Worm (Caenorhabditis elegans) whole organism, L1 larva: Measurements from ENCODE around the gene Y38E10A.3.

Experiments used
- C34B4.2 ChIP-seq: sonication (generic microtip); optimal IDR thresholded peaks from 2 replicates; lab custom pipeline; 2017; ENCODE audit warnings: mild to moderate bottlenecking, missing genetic modification characterization, missing compliant biosample characterization
- F16B12.6 ChIP-seq: fragments of 150-350 bp; optimal IDR thresholded peaks from 2 replicates; lab custom pipeline; 2014; ENCODE audit warnings: missing biosample characterization, missing genetic modification characterization
- Y116A8C.19 ChIP-seq: sonication (generic microtip); optimal IDR thresholded peaks from 2 replicates; lab custom pipeline; 2016; ENCODE audit warnings: missing compliant biosample characterization, missing genetic modification characterization, borderline replicate concordance
- blmp-1 ChIP-seq: fragments of 150-350 bp; optimal IDR thresholded peaks from 2 replicates; lab custom pipeline; 2014; ENCODE audit warnings: missing biosample characterization, missing genetic modification characterization
- ceh-63 ChIP-seq: fragments of 200-800 bp; sonication (Bioruptor generic); optimal IDR thresholded peaks from 2 replicates; lab custom pipeline; 2018; ENCODE audit warnings: mild to moderate bottlenecking, missing genetic modification characterization, missing compliant biosample characterization
- ceh-8 ChIP-seq: fragments of 200-800 bp; sonication (Bioruptor generic); optimal IDR thresholded peaks from 2 replicates; lab custom pipeline; 2018; ENCODE audit warnings: mild to moderate bottlenecking, missing genetic modification characterization, moderate library complexity, missing compliant biosample characterization
- ceh-90 ChIP-seq: sonication (generic microtip); optimal IDR thresholded peaks from 2 replicates; lab custom pipeline; 2016; ENCODE audit warnings: missing genetic modification characterization, missing compliant biosample characterization
- ces-1 ChIP-seq: fragments of 150-350 bp; optimal IDR thresholded peaks from 2 replicates; lab custom pipeline; 2014; ENCODE audit warnings: missing biosample characterization, missing genetic modification reagents, missing genetic modification characterization
- dsc-1 ChIP-seq: sonication (generic microtip); optimal IDR thresholded peaks from 2 replicates; lab custom pipeline; 2016; ENCODE audit warnings: mild to moderate bottlenecking, missing genetic modification characterization, missing compliant biosample characterization
- efl-3 ChIP-seq: fragments of 200-800 bp; sonication (Bioruptor generic); optimal IDR thresholded peaks from 2 replicates; lab custom pipeline; 2018; ENCODE audit warnings: mild to moderate bottlenecking, missing genetic modification characterization, missing compliant biosample characterization
- elt-2 ChIP-seq: sonication (generic microtip); optimal IDR thresholded peaks from 2 replicates; lab custom pipeline; 2016; ENCODE audit warnings: missing genetic modification characterization, mild to moderate bottlenecking, inconsistent platforms, missing compliant biosample characterization, missing genetic modification reagents
- fkh-10 ChIP-seq: sonication (generic microtip); optimal IDR thresholded peaks from 2 replicates; lab custom pipeline; 2017; ENCODE audit warnings: missing biosample characterization, missing genetic modification reagents, missing genetic modification characterization
- fos-1 ChIP-seq: fragments of 150-350 bp; optimal IDR thresholded peaks from 2 replicates; lab custom pipeline; 2014; ENCODE audit warnings: missing biosample characterization, missing genetic modification characterization
- hlh-17 ChIP-seq: fragments of 200-800 bp; sonication (Bioruptor generic); optimal IDR thresholded peaks from 2 replicates; lab custom pipeline; 2018; ENCODE audit warnings: missing genetic modification characterization, mild to moderate bottlenecking, missing compliant biosample characterization, moderate library complexity, borderline replicate concordance
- hpl-2 ChIP-seq: fragments of 150-350 bp; optimal IDR thresholded peaks from 2 replicates; lab custom pipeline; 2014; ENCODE audit warnings: missing biosample characterization, missing genetic modification reagents, missing genetic modification characterization
- irx-1 ChIP-seq: sonication (generic microtip); optimal IDR thresholded peaks from 2 replicates; lab custom pipeline; 2016; ENCODE audit warnings: missing genetic modification characterization, missing compliant biosample characterization
- lin-15B ChIP-seq: fragments of 150-350 bp; sonication (generic microtip); optimal IDR thresholded peaks from 3 replicates; lab custom pipeline; 2014; ENCODE audit warnings: missing biosample characterization, missing genetic modification characterization
- lir-3 ChIP-seq: sonication (generic microtip); optimal IDR thresholded peaks from 2 replicates; lab custom pipeline; 2016; ENCODE audit warnings: mild to moderate bottlenecking, missing genetic modification characterization, moderate library complexity, missing compliant biosample characterization; ENCODE audit not compliant: poor library complexity
- lsy-2 ChIP-seq, 2 experiments: fragments of 150-350 bp; optimal IDR thresholded peaks; 2 replicates each; lab custom pipeline; 2014; ENCODE audit warnings: missing biosample characterization in 2 of 2, missing genetic modification characterization in 2 of 2
- nhr-28 ChIP-seq: fragments of 150-350 bp; optimal IDR thresholded peaks from 2 replicates; lab custom pipeline; 2014; ENCODE audit warnings: missing biosample characterization, missing genetic modification characterization
- nhr-47 ChIP-seq: sonication (generic microtip); optimal IDR thresholded peaks from 2 replicates; lab custom pipeline; 2016; ENCODE audit warnings: mild to moderate bottlenecking, missing genetic modification characterization, moderate library complexity, missing compliant biosample characterization
- nhr-76 ChIP-seq: sonication (generic microtip); optimal IDR thresholded peaks from 2 replicates; lab custom pipeline; 2017; ENCODE audit warnings: missing biosample characterization, missing genetic modification characterization
- nhr-85 ChIP-seq: sonication (generic microtip); peaks from one replicate; lab custom pipeline; 2016; ENCODE audit warnings: missing genetic modification characterization, inconsistent platforms, missing compliant biosample characterization
- pag-3 ChIP-seq: sonication (generic microtip); optimal IDR thresholded peaks from 2 replicates; lab custom pipeline; 2017; ENCODE audit warnings: missing genetic modification characterization, mild to moderate bottlenecking, missing compliant biosample characterization, antibody characterized with exemption, borderline replicate concordance; ENCODE audit not compliant: insufficient read depth
- skn-1 ChIP-seq: fragments of 150-350 bp; optimal IDR thresholded peaks from 2 replicates; lab custom pipeline; 2014; ENCODE audit warnings: missing biosample characterization, missing genetic modification characterization
- sup-37 ChIP-seq: fragments of 200-800 bp; sonication (Bioruptor generic); optimal IDR thresholded peaks from 2 replicates; lab custom pipeline; 2018; ENCODE audit warnings: mild to moderate bottlenecking, missing genetic modification characterization, missing compliant biosample characterization
- tbx-2 ChIP-seq: sonication (generic microtip); optimal IDR thresholded peaks from 2 replicates; lab custom pipeline; 2016; ENCODE audit warnings: missing genetic modification characterization, missing compliant biosample characterization
- tlp-1 ChIP-seq: fragments of 150-350 bp; optimal IDR thresholded peaks from 2 replicates; lab custom pipeline; 2014; ENCODE audit warnings: missing biosample characterization, missing genetic modification characterization
- unc-86 ChIP-seq: sonication (generic microtip); optimal IDR thresholded peaks from 2 replicates; lab custom pipeline; 2016; ENCODE audit warnings: missing genetic modification characterization, missing compliant biosample characterization
- xbp-1 ChIP-seq: sonication (generic microtip); optimal IDR thresholded peaks from 2 replicates; lab custom pipeline; 2016; ENCODE audit warnings: missing genetic modification characterization, missing compliant biosample characterization
- zip-4 ChIP-seq: fragments of 200-800 bp; sonication (Bioruptor generic); optimal IDR thresholded peaks from 2 replicates; lab custom pipeline; 2018; ENCODE audit warnings: mild to moderate bottlenecking, missing genetic modification characterization, moderate library complexity, missing compliant biosample characterization
- ztf-11 ChIP-seq, 2 experiments: sonication (generic microtip); optimal IDR thresholded peaks; 2 replicates each; lab custom pipeline; 2016 to 2017; ENCODE audit warnings: missing genetic modification characterization in 2 of 2, missing biosample characterization in 1 of 2, missing compliant biosample characterization in 1 of 2

Y38E10A.3 gene

DNA sequence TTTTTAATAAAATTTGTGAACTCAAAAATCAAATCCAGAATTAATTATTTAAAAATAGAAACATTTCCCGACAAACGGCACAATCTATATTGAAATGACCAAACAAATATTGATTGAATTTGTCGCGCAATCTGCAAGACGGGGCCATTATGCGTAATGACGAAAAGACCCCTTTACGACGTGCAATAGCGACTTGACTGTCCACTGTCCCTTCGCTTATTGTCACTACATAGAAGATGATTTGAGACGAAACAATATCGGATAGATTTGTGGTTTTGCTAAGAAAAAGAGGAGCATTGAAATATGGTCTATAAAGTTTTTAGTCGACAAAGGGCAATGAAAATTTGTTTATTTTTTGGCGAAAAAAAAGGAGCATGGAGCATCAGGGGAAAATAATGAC, 23.6 kb downstream of the Y38E10A.3 start:
- no peak for TF ChIP-seq ceh-90 (tag; lab: Kevin White, UChicago)

- TF ChIP-seq nhr-85 (tag; lab: Kevin White, UChicago) (peak; percentile 55), dsc-1 (tag; lab: Kevin White, UChicago) (no peak), blmp-1 (peak; percentile 8), lsy-2 (tag; optimal IDR thresholded peaks at IDR 0.05; lab: Kevin White, UChicago) (no peak)
- TF ChIP-seq, all 84 proteins: peak for 2
Measured at ce11 chrII:12549613-12550012, 25.0 kb downstream of the Y38E10A.3 start.

DNA sequence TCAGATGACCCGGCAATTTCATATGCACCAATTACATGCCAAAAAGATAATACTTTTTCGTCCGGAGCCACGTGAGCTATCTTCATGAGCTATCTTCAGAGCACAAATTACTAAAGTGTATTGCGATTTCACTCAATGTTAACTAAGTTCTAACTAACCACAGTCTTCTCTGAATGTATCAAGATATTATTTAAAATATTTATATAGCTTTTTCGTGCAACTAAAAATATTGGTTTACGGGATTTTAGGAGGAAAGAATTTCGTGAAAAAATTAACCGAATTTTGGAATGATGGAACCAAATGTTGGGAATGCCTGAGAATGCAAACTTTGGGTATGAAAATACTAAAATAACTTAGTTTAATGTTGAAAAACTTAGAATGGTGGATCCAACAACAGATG, 27.0 kb downstream of the Y38E10A.3 start, which contains the start of gene F49C5.16:
F49C5.16 (plus strand) TSS at position 301 of the 400 bp plus-strand sequence.
- no peak for TF ChIP-seq xbp-1 (tag; lab: Kevin White, UChicago)
- TF ChIP-seq ceh-8, result no peak
- no peak for TF ChIP-seq nhr-76
- TF ChIP-seq zip-4, result no peak
- TF ChIP-seq ceh-63 (GFP tag; lab: Kevin White, UChicago), result no peak
- no peak for TF ChIP-seq sup-37 (GFP tag; lab: Kevin White, UChicago)
- TF ChIP-seq nhr-47 (tag; lab: Kevin White, UChicago), result no peak
- no peak for TF ChIP-seq fos-1
- TF ChIP-seq ztf-11 (tag; optimal IDR thresholded peaks at IDR 0.05; lab: Kevin White, UChicago), result no peak
- no peak for TF ChIP-seq C34B4.2 (tag; lab: Kevin White, UChicago)
- no peak for TF ChIP-seq Y116A8C.19 (tag; lab: Kevin White, UChicago)
- TF ChIP-seq tlp-1, result no peak
- no peak for TF ChIP-seq elt-2 (tag; lab: Kevin White, UChicago)
- TF ChIP-seq fkh-10, result no peak
- TF ChIP-seq tbx-2 (tag; lab: Kevin White, UChicago), result no peak
- no peak for TF ChIP-seq unc-86 (tag; lab: Kevin White, UChicago)
- TF ChIP-seq lin-15B (tag; lab: Kevin White, UChicago), result no peak
- TF ChIP-seq efl-3, result no peak
- TF ChIP-seq lir-3 (tag; lab: Kevin White, UChicago), result no peak
- TF ChIP-seq pag-3 (tag; lab: Kevin White, UChicago), result no peak

DNA sequence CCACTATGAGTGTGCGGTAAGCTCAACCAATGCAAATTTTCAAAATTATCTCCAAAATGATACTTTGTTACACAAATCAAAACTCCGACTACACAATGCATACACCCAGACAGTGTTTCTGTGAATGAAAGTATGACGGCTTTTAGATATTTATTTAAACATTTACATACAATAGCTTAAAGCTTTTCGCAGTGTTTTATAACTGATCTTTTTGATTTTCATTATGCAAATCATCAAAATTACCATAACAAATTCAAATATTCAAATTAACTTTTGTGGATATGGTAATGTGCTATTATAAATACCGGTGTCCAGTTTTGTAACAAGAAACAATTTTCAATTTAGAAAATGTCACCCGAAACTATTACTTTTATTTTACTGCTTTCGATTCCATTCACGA, 28.2 kb downstream of the Y38E10A.3 start, which contains the start of the genes F49C5.5 and F49C5.10:
F49C5.5 (minus strand) TSS at position 101 of the 400 bp plus-strand sequence.
F49C5.10 (plus strand) TSS at position 344 of the 400 bp plus-strand sequence.
- TF ChIP-seq ces-1 (GFP tag; lab: Kevin White, UChicago) (no peak), nhr-28 (tag; lab: Kevin White, UChicago) (no peak), ceh-63 (GFP tag; lab: Kevin White, UChicago) (no peak)

ce11 chrII:12544533-12544932, 30.0 kb downstream of the Y38E10A.3 start, which contains the start of gene F49C5.9:
TSS of gene F49C5.9 (minus strand) at chrII:12544633.
- TF ChIP-seq elt-2 (tag; lab: Kevin White, UChicago), result no peak
- no peak for TF ChIP-seq F16B12.6 (tag; lab: Kevin White, UChicago)
- TF ChIP-seq irx-1 (tag; lab: Kevin White, UChicago), result no peak
- TF ChIP-seq hpl-2, result no peak
- TF ChIP-seq fos-1, result no peak
- no peak for TF ChIP-seq C34B4.2 (tag; lab: Kevin White, UChicago)
- TF ChIP-seq skn-1 (tag; lab: Kevin White, UChicago), result no peak
- no peak for TF ChIP-seq lir-3 (tag; lab: Kevin White, UChicago)
- TF ChIP-seq zip-4, result no peak
- TF ChIP-seq fkh-10, result no peak
- TF ChIP-seq ces-1 (GFP tag; lab: Kevin White, UChicago), result no peak
- no peak for TF ChIP-seq hlh-17 (GFP tag; lab: Kevin White, UChicago)
- TF ChIP-seq efl-3, result no peak
- TF ChIP-seq, all 84 proteins: peak for 0
